Worm (Caenorhabditis elegans): ENCODE results near the gene F07E5.12.
"Not testable (repeated sequence)": the region's sequence is repeated elsewhere in the genome, so short reads cannot be mapped to it uniquely, and the experiment has no call there.

Gene F07E5.12

DNA sequence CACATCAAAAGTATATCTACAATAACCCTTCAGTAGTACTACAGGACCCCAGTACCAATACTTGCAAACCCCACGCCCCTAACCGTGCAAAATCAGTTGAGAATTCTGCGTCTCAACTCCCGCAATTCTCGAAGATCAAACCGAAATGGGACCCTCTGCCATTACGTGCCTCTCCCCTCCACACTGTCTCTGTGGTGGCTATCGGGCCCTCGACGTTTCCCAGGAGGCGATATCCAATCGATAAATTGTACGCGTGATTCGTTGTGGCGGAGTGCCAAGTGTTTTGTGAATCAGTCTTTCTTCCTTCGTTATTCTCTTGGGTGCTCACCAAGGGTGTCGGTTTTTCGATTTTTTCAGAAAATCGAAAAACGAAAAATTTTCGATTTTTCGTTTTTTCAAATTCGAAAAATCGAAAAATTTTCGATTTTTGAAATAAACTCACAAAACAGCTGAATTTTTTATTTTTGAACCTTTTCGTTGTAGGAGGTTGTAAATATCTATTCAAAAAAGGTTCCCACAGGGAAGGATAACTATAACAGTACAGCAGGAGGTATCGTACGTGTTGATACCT is at the start of gene F07E5.12:
TSS of gene F07E5.12 (plus strand) at position 521 of the 571 bp plus-strand sequence.
- TF ChIP-seq med-1 (GFP tag; optimal IDR thresholded peaks at IDR 0.05; ENCODE audit: insufficient read depth); tab-1 (GFP tag; IDR thresholded peaks at IDR 0.05); klf-2 (GFP tag; conservative IDR thresholded peaks at IDR 0.05): not testable (repeated sequence)

ce11 chrII:2023514-2023913 is 44.3 kb upstream of the F07E5.12 start, which contains the start of gene cya-2:
Gene cya-2 (minus strand): TSS chrII:2023614.
- TF ChIP-seq tab-1 (GFP tag; IDR thresholded peaks at IDR 0.05); ztf-29 (GFP tag; IDR thresholded peaks at IDR 0.05); klf-2 (GFP tag; conservative IDR thresholded peaks at IDR 0.05): not testable (repeated sequence)

DNA sequence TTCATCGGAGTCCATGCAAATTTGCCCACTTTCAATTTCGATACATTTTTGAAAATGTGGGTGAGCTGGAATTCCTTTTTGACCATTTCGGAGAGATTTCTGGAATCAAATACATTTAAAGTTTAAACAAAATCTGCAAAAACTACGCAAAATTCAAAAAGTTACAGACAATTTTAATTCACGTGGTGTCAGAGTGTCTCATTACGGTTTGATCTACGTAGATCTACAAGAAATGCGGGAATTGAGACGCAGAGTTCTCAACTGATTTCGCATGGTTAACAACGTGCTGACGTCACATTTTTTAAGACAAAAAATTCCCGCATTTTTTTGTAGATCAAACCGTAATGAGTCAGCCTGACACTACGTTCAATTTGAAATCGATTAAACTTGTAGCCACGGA is 41.2 kb upstream of the F07E5.12 start, which contains the start of gene bath-21:
TSS of gene bath-21 (minus strand) at position 101 of the 400 bp plus-strand sequence.
- TF ChIP-seq T22C8.4 (GFP tag; IDR thresholded peaks at IDR 0.05) = no peak
- TF ChIP-seq klf-2 (GFP tag; conservative IDR thresholded peaks at IDR 0.05) = no peak
- no peak for TF ChIP-seq tab-1 (GFP tag; IDR thresholded peaks at IDR 0.05)
- no peak for TF ChIP-seq med-1 (GFP tag; optimal IDR thresholded peaks at IDR 0.05; ENCODE audit: insufficient read depth)
- TF ChIP-seq ref-1 (GFP tag; conservative IDR thresholded peaks at IDR 0.05) = no peak
- no peak for TF ChIP-seq ztf-29 (GFP tag; IDR thresholded peaks at IDR 0.05)
- no peak for TF ChIP-seq flt-1 (GFP tag; IDR thresholded peaks at IDR 0.05)
- TF ChIP-seq cog-1 (tag; optimal IDR thresholded peaks at IDR 0.05) = no peak
- no peak for TF ChIP-seq ztf-23 (GFP tag; IDR thresholded peaks at IDR 0.05)

ce11 chrII:2028712-2029111 is 39.1 kb upstream of the F07E5.12 start, which contains the start of gene bath-1:
Gene bath-1 (minus strand): TSS chrII:2028812.
- TF ChIP-seq ztf-29 (GFP tag; IDR thresholded peaks at IDR 0.05) = no peak
- no peak for TF ChIP-seq ztf-23 (GFP tag; IDR thresholded peaks at IDR 0.05)
- TF ChIP-seq med-1 (GFP tag; optimal IDR thresholded peaks at IDR 0.05; ENCODE audit: insufficient read depth) = no peak
- TF ChIP-seq tab-1 (GFP tag; IDR thresholded peaks at IDR 0.05) = no peak
- TF ChIP-seq cog-1 (tag; optimal IDR thresholded peaks at IDR 0.05) = no peak
- TF ChIP-seq T22C8.4 (GFP tag; IDR thresholded peaks at IDR 0.05) = no peak
- TF ChIP-seq flt-1 (GFP tag; IDR thresholded peaks at IDR 0.05) = no peak
- no peak for TF ChIP-seq klf-2 (GFP tag; conservative IDR thresholded peaks at IDR 0.05)
- TF ChIP-seq ref-1 (GFP tag; conservative IDR thresholded peaks at IDR 0.05) = no peak

DNA sequence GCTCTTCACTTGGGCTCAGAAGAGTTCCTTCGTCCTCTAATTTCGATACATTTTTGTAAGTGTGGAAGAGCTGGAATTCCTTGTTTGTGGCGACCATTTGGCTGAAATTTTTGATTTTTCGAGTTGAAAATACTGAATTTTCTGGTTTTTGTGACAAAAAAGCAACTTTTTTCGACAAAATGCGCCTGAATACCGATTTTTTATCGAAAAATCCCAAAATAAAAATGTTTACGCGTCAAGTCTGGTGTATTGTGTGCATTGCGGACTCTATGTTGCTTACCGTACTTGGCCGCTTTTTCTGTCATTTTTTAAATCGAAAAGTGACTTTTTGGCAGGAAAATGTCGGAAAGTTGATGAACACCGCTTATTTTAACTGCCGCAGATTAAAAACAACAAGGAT is 37.4 kb upstream of the F07E5.12 start, which contains the start of gene bath-3:
TSS of gene bath-3 (minus strand) at position 101 of the 400 bp plus-strand sequence.
- TF ChIP-seq klf-2 (GFP tag; conservative IDR thresholded peaks at IDR 0.05) (no peak), flt-1 (GFP tag; IDR thresholded peaks at IDR 0.05) (no peak), tab-1 (GFP tag; IDR thresholded peaks at IDR 0.05) (no peak), ztf-23 (GFP tag; IDR thresholded peaks at IDR 0.05) (no peak), cog-1 (tag; optimal IDR thresholded peaks at IDR 0.05) (no peak), ref-1 (GFP tag; conservative IDR thresholded peaks at IDR 0.05) (no peak), T22C8.4 (GFP tag; IDR thresholded peaks at IDR 0.05) (no peak), ztf-29 (GFP tag; IDR thresholded peaks at IDR 0.05) (no peak), med-1 (GFP tag; optimal IDR thresholded peaks at IDR 0.05; ENCODE audit: insufficient read depth) (no peak)

DNA sequence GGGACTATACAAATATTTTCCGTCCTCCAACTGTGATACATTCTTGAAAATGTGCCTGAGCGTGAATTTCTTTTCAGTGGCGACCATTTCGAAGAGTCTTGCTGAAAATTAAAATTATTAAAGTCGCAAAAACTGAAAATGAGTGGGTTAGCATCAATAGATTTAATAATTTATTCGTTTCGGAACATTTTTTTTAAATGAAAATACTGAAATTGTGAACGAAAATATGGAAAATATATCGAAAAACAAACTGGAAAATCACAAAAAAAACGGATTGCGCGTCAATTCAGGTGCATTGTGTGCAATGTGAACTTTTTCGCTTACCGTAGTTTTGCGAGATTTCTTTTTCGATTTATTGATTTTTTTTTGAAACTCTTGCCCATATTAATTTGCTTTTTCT is 35.9 kb upstream of the F07E5.12 start, which contains the start of gene bath-5:
TSS of gene bath-5 (minus strand) at position 101 of the 400 bp plus-strand sequence.
- TF ChIP-seq T22C8.4 (GFP tag; IDR thresholded peaks at IDR 0.05) = no peak
- no peak for TF ChIP-seq flt-1 (GFP tag; IDR thresholded peaks at IDR 0.05)
- no peak for TF ChIP-seq ztf-29 (GFP tag; IDR thresholded peaks at IDR 0.05)
- no peak for TF ChIP-seq ref-1 (GFP tag; conservative IDR thresholded peaks at IDR 0.05)
- no peak for TF ChIP-seq tab-1 (GFP tag; IDR thresholded peaks at IDR 0.05)
- TF ChIP-seq cog-1 (tag; optimal IDR thresholded peaks at IDR 0.05) = no peak
- no peak for TF ChIP-seq ztf-23 (GFP tag; IDR thresholded peaks at IDR 0.05)
- TF ChIP-seq med-1 (GFP tag; optimal IDR thresholded peaks at IDR 0.05; ENCODE audit: insufficient read depth) = no peak
- no peak for TF ChIP-seq klf-2 (GFP tag; conservative IDR thresholded peaks at IDR 0.05)

DNA sequence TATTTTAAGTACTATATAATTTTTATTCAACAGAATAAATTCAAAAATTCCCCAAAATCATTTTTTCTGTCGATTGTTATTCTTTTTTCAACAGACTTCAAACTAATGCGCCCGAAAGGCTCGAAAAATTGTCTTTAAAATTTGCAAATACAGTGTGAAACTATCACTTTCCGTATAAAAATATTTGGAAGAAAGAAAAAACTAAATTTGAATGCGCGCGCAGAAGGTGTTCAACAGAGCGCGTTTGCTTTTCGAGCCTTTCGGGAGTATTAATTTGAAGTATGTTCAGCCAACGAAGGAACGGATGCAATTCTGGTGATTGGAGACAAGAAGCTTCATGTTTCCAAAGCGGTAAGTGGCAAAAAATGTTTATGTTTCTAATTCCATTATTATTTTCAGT is 35.5 kb upstream of the F07E5.12 start, which contains the start of gene btb-4:
TSS of gene btb-4 (plus strand) at position 35 of the 400 bp plus-strand sequence.
- TF ChIP-seq tab-1, ztf-29, flt-1 (GFP tag; IDR thresholded peaks at IDR 0.05): not testable (repeated sequence)

- TF ChIP-seq med-1 (GFP tag; optimal IDR thresholded peaks at IDR 0.05; ENCODE audit: insufficient read depth) = no peak
- no peak for TF ChIP-seq T22C8.4 (GFP tag; IDR thresholded peaks at IDR 0.05)
- no peak for TF ChIP-seq cog-1 (tag; optimal IDR thresholded peaks at IDR 0.05)
- TF ChIP-seq ref-1 (GFP tag; conservative IDR thresholded peaks at IDR 0.05) = no peak
These were observed 34.5 kb upstream of the F07E5.12 start, which contains the start of gene F59H6.14 for ce11 chrII:2033286-2033685. Gene F59H6.14 (plus strand): TSS chrII:2033586.

DNA sequence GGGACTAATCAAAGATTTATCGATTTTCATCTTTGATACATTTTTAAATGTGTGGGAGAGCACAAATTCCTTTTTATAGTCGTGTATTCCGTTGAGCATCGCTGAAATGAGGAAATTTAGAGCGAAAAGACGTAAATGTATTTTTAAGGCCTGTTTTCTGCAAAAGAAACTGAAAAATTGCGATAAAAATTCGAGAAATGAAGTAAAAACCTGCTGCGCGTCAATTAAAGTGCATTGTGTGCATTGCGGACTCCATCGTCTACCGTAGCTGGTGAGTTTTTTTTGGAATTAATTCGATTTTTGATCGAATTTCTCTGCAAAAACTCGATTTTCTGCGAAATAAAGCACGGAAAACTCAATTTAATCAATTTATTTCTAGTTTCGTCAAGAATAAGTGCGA is 28.5 kb upstream of the F07E5.12 start, which contains the start of gene bath-19:
TSS of gene bath-19 (minus strand) at position 101 of the 400 bp plus-strand sequence.
- TF ChIP-seq ztf-23 (GFP tag; IDR thresholded peaks at IDR 0.05) (no peak), cog-1 (tag; optimal IDR thresholded peaks at IDR 0.05) (no peak), ref-1 (GFP tag; conservative IDR thresholded peaks at IDR 0.05) (no peak), T22C8.4 (GFP tag; IDR thresholded peaks at IDR 0.05) (no peak), flt-1 (GFP tag; IDR thresholded peaks at IDR 0.05) (no peak), ztf-29 (GFP tag; IDR thresholded peaks at IDR 0.05) (no peak), klf-2 (GFP tag; conservative IDR thresholded peaks at IDR 0.05) (no peak), med-1 (GFP tag; optimal IDR thresholded peaks at IDR 0.05; ENCODE audit: insufficient read depth) (no peak), tab-1 (GFP tag; IDR thresholded peaks at IDR 0.05) (no peak)

- TF ChIP-seq klf-2 (GFP tag; conservative IDR thresholded peaks at IDR 0.05) = no peak
- TF ChIP-seq cog-1 (tag; optimal IDR thresholded peaks at IDR 0.05) = no peak
- no peak for TF ChIP-seq T22C8.4 (GFP tag; IDR thresholded peaks at IDR 0.05)
- no peak for TF ChIP-seq med-1 (GFP tag; optimal IDR thresholded peaks at IDR 0.05; ENCODE audit: insufficient read depth)
- no peak for TF ChIP-seq ref-1 (GFP tag; conservative IDR thresholded peaks at IDR 0.05)
- no peak for TF ChIP-seq ztf-29 (GFP tag; IDR thresholded peaks at IDR 0.05)
- no peak for TF ChIP-seq tab-1 (GFP tag; IDR thresholded peaks at IDR 0.05)
- TF ChIP-seq flt-1 (GFP tag; IDR thresholded peaks at IDR 0.05) = no peak
- no peak for TF ChIP-seq ztf-23 (GFP tag; IDR thresholded peaks at IDR 0.05)
These were observed 25.3 kb upstream of the F07E5.12 start, which contains the start of gene bath-20 for ce11 chrII:2042447-2042846. Gene bath-20 (minus strand): TSS chrII:2042547.

All from whole organism, midembryonic.